Fruit fly (Drosophila melanogaster): ENCODE measurements around the gene CG34345.
A peak's percentile ranks its signal among the peaks of the same experiment; 100 is the strongest.

The CG34345 gene

DNA sequence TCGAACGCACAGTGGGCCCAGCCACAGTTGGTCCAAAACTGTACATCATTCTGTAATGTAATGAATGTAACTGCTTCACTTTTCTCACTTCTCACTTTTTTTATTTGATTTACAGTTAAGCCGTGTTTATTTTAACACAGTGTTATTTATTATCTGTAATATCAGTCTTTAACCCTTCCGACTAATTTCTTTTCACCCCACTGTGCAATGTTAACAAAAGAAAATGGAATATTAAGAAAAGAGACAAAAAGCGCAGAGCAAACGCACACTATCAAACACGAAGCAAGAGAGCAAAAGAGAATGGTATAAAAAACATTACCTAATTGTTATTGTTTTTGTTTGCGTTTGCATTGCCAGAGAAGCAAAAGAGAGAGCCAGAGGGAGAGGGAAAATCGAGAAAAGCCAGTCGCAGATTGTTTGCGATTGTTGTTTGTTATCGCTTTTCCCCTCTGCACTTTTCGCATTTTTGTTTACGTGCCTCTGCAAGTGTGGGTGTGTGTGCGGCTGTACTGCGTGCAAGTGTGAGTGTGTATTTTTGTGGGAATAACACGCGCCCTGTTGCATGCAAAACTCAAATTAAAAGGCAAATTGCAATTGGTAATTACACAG lies 24.3 kb downstream of the CG34345 start:
- peak; percentile 92 for TF ChIP-seq noc (tag; optimal IDR thresholded peaks at IDR 0.05)

DNA sequence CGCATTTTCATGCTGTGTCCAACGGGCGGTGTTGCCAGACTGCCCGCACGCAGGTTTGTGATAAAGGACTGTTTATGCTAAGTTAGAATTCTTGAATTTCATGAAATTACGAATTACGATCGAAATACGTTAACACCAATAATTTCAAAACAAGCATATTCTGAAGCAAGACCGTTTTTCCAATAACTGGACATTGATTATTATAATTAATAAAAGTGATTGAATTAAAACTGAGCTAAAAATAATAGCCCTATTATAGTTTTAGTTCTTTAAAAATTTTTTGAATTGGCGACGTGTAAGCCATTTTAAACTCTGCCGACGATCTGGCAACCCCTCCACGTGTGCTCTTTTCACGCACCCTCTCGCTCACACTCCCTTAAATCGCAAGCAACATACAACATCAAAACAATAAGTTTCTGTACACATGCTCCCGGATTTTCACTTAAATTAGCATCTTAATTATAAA lies 25.3 kb downstream of the CG34345 start:
- peak; percentile 95 for TF ChIP-seq noc (tag; optimal IDR thresholded peaks at IDR 0.05)

DNA sequence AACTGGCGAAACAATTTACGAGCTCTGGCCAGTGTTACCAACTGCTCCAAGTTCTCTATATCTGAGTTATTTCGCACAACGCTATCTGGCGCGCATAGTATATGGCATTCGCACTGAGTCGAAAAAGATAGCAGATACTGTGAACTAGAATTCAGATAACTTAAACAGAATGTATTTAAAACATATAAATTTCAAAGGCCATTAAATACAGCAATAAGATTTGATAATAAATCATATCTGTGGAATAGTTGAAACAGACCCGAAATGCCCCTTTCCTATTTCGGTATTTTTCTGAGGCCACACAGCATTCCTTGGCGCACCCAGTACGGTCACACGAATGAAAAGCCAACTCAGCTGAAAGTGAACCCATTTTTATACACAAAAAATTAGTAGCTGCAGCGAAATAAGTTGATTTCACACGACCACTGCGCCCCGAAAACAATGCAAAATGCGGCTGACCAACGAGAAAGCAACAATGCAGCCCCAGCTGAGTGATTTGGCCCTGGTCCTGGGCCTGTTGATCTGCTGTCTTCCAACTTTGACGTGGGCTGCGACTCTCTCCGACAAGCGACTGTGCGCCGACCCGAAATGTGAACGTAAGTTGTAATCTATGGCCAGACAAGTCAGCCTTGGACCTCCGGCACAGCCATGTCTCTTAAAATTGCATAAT lies 26.3 kb downstream of the CG34345 start, which contains the start of the genes CG31635 and Tango1:
Gene CG31635, minus strand, starts transcription at position 30 of the 670 bp plus-strand sequence.
Gene Tango1, plus strand, starts transcription at position 304 of the 670 bp plus-strand sequence.
- peak; percentile 20 for TF ChIP-seq noc (tag; optimal IDR thresholded peaks at IDR 0.05)

DNA sequence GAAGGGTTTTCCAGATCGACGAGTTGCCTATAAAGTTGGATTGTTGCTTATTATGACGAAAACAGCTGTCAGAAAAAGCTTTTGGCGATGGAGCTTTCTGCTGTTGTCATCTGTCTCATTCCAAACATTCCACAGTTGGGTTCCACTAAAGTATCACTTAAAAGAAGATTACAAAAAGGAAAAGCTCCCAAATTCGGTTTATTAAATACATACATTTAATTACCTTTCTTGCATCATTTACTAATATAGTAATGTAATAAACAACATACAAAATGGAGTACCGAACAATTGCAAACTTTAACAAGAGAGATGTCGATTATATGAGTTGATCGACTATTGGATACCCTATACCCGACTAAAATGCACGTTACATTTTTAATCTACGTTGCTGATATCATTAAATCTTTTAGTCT lies 33.4 kb downstream of the CG34345 start, which contains the start of gene CG31633:
Gene CG31633, minus strand, starts transcription at position 58 of the 413 bp plus-strand sequence.
- no peak for TF ChIP-seq noc (tag; optimal IDR thresholded peaks at IDR 0.05)

DNA sequence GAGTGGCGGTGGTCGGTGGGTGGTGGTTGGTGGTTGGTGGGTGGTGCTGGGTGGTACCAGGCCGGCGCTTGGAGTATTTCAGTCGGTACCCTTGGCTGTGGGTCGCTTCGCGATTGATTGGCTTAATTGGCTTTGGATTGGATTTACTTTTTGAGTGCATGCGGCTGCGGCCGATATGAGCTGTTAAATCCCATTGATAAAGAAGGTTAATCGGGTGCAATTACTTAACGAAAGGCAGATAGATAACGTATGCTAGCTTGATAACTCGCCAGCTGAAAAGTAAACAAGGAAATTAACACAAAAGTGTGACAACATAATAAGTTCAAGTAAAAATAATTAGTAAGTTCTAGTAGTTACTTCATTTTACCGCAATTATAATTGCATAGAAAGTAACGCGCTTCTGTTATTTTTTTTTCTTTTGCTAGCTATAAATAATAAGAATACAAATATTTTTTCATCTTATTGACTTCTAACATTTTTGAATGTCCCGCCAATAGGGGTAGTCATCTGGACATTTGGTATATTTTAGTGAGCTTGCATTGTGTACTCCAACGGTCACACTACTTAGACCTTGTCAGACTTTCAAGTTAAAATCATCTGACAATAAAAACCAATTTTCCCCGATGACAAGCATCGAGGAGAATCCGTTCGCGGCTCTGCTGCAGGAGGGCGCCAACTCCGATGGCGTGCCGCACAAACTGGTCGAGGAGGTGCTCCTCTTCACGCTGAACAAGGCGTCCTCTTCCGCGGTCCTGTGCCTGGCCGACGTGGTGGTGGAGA lies 35.2 kb downstream of the CG34345 start, which contains the start of the genes CG31636 and Ube4A:
Gene CG31636, minus strand, starts transcription at position 184 of the 780 bp plus-strand sequence.
Gene Ube4A, plus strand, starts transcription at position 549 of the 780 bp plus-strand sequence.
- TF ChIP-seq noc (tag; optimal IDR thresholded peaks at IDR 0.05) = no peak

DNA sequence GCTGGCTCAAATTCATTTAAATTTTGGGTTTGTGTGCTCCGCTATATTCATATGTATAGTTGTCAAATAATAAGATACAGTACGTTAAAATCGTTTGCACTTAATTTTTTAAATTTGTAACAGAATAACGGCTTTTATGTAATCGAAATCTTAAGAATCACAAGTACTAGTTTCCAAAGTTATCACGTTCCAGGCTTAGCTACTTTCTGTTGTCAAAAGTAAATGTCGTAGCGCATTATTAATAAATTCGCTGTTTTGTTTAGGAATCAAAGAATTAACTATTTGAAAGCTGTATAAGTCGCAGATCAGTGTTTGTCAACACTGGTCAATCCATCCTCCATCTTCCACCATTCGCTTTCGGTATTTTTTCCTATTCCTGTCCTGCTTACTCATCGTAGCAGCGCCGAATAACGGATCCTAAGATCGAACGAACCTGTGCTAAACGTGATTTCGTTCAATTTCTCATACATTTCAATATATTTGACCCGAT lies 40.7 kb downstream of the CG34345 start, which contains the start of the genes CG13771, CG34310 and cup:
Gene CG13771, minus strand, starts transcription at position 51 of the 490 bp plus-strand sequence.
Gene CG34310, plus strand, starts transcription at position 103 of the 490 bp plus-strand sequence.
Gene cup, plus strand, starts transcription at position 103 of the 490 bp plus-strand sequence.
- no peak for TF ChIP-seq noc (tag; optimal IDR thresholded peaks at IDR 0.05)

DNA sequence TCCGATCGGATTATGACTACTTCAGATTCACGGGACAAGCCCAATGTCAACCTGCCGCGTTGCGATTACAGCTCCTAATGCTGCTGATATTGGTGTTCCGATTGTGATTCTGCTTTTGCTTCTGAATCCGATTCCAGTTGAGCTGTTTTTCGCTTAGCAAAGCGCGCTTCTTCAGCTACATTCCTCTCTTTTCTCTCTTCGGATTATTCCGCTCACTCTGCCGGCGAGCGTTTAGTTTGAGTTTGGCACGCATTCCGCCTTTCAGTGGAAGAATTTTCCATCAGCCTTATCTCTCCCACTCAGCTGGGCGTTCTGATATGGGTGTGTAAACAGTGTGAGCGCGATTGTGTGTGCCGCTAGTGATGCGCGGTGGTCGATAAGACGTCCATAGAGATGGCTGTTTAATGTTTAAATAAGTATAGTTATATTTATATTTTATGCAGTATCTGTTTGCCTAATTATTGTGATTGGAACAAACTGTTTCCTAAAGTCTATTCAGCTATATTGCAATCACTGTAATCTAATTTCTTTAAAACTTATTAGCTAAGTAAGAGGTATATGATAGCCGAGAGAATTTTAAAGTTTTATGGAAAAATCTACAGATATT lies 44.9 kb downstream of the CG34345 start, which contains the start of gene Galt:
Gene Galt, minus strand, starts transcription at position 315 of the 607 bp plus-strand sequence.
- no peak for TF ChIP-seq noc (tag; optimal IDR thresholded peaks at IDR 0.05)

DNA sequence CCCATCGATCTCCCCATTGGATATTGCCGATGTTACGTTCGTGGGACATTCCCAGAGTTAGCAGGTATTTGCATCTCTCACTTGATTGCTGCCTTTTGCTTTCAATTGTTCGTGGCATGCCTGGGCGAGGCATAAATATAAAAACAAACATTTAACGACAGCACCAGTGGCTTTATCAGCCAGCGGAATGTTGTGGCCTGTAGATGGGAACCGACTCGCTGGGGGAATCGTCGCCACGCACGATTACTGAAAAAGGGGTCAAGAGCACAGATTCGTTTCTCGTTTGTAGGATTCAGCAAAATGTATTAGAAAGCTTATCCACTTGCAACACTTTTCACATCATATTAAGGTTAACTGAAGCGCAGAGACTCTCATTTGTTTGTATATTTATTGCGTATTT lies 48.5 kb downstream of the CG34345 start:
- no peak for TF ChIP-seq noc (tag; optimal IDR thresholded peaks at IDR 0.05)

DNA sequence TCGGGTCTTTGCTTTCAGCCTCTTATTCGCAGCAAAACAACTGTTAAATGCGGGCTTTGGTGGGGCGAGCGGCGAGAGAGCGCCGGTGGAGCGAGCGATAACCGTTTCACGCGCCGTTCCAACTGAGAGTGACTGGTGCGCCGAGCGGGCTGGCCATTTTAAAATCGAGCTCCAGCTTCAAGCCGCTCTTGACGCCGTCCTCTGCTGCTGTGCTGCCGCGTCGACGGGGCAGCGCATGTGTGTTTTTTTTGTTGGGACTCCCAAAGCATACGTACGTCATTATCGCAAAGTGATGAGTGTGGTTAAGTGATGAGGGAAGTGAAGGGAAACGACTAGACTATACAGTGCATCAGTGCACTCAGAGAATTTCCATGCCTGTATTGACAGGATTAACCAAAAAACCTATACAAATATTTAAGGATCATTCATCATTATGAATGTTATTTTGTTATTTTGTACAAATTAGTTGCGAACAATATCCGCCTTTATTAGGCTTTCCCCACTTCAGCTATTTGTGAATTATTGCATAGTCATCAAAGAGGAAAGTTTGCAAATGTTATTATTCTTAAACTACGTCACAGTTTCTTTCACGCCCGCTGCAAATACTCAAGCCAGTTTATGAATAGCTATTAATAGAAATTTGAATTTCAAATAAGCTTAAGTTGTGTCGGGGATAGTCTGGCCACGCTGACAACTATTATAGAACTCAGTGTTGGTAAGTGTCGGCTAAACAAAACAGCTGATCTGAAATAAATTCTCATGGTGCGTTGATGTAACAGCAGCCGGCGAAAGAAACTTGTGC lies 50.5 kb downstream of the CG34345 start, which contains the start of gene Spn27A:
Gene Spn27A, minus strand, starts transcription at position 137 of the 802 bp plus-strand sequence.
- peak; percentile 17 for TF ChIP-seq noc (tag; optimal IDR thresholded peaks at IDR 0.05)
